Worm (Caenorhabditis elegans): ENCODE results near the gene srv-34.

The srv-34 gene

ce11 chrV:16370039-16370438 lies 4.5 kb downstream of the srv-34 start (continued):
- TF ChIP-seq ceh-32 (tag; optimal IDR thresholded peaks at IDR 0.05; ENCODE audit: poor library complexity): peak; percentile 9
- TF ChIP-seq daf-12 (tag; optimal IDR thresholded peaks at IDR 0.05): no peak
- peak; percentile 80 for TF ChIP-seq lir-3 (tag; optimal IDR thresholded peaks at IDR 0.05)
- no peak for TF ChIP-seq mxl-3 (GFP tag; optimal IDR thresholded peaks at IDR 0.05)
- peak; percentile 66 for TF ChIP-seq gei-8 (GFP tag; optimal IDR thresholded peaks at IDR 0.05)
- no peak for TF ChIP-seq R02D3.7 (tag; optimal IDR thresholded peaks at IDR 0.05)
- TF ChIP-seq snpc-4 (tag; optimal IDR thresholded peaks at IDR 0.05): no peak
- peak; percentile 82 for TF ChIP-seq Y75B8A.6 (GFP tag; IDR thresholded peaks at IDR 0.05)
- peak; percentile 73 for TF ChIP-seq unc-130 (GFP tag; optimal IDR thresholded peaks at IDR 0.05)
- peak; percentile 43 for TF ChIP-seq nhr-6 (tag; optimal IDR thresholded peaks at IDR 0.05)
- peak; percentile 89 for TF ChIP-seq lin-13 (GFP tag; optimal IDR thresholded peaks at IDR 0.05)
- no peak for TF ChIP-seq nhr-10 (tag; optimal IDR thresholded peaks at IDR 0.05)
- TF ChIP-seq spr-3 (GFP tag; optimal IDR thresholded peaks at IDR 0.05): peak; percentile 83

- TF ChIP-seq mxl-3 (GFP tag; optimal IDR thresholded peaks at IDR 0.05): no peak
- no peak for TF ChIP-seq F44E2.7 (GFP tag; IDR thresholded peaks at IDR 0.05)
- TF ChIP-seq hmg-1.1 (GFP tag; IDR thresholded peaks at IDR 0.05): no peak
- no peak for TF ChIP-seq duxl-1 (tag; optimal IDR thresholded peaks at IDR 0.05; ENCODE audit: poor library complexity)
- TF ChIP-seq dmd-9 (GFP tag; IDR thresholded peaks at IDR 0.05): no peak
- TF ChIP-seq saeg-2 (GFP tag; IDR thresholded peaks at IDR 0.05): no peak
- no peak for TF ChIP-seq F37D6.2 (tag; optimal IDR thresholded peaks at IDR 0.05)
Measured at ce11 chrV:16368143-16368542, 6.4 kb downstream of the srv-34 start.

- TF ChIP-seq aha-1 (tag) (peak; percentile 36), dmd-6 (GFP tag; IDR thresholded peaks at IDR 0.05) (no peak), unc-130 (GFP tag; optimal IDR thresholded peaks at IDR 0.05) (no peak), nhr-237 (tag; optimal IDR thresholded peaks at IDR 0.05) (no peak), hif-1 (tag; optimal IDR thresholded peaks at IDR 0.05) (no peak), zip-11 (GFP tag; IDR thresholded peaks at IDR 0.05) (no peak), ZK546.5 (tag; optimal IDR thresholded peaks at IDR 0.05) (no peak), Y48G9A.11 (GFP tag; IDR thresholded peaks at IDR 0.05) (no peak), mdt-29 (GFP tag; IDR thresholded peaks at IDR 0.05) (0 out of 2 replicates have a peak, but pooled peaks have one; percentile 29), zfp-2 (tag; optimal IDR thresholded peaks at IDR 0.05) (no peak), zip-2 (tag; optimal IDR thresholded peaks at IDR 0.05) (no peak), dmd-9 (GFP tag; IDR thresholded peaks at IDR 0.05) (no peak), R02D3.7 (tag; optimal IDR thresholded peaks at IDR 0.05) (peak; percentile 37), F26F4.8 (GFP tag; conservative IDR thresholded peaks at IDR 0.05) (no peak), ceh-44 (GFP tag; IDR thresholded peaks at IDR 0.05) (no peak), dve-1 (tag; optimal IDR thresholded peaks at IDR 0.05; ENCODE audit: insufficient read depth) (peak; percentile 11), jun-1 (tag; optimal IDR thresholded peaks at IDR 0.05) (no peak), unc-62 (GFP tag; optimal IDR thresholded peaks at IDR 0.05 in 1 of 2) (no peak), unc-62 (tag; optimal IDR thresholded peaks at IDR 0.05) (no peak), nhr-111 (GFP tag; optimal IDR thresholded peaks at IDR 0.05) (no peak), mes-2 (tag; optimal IDR thresholded peaks at IDR 0.05; ENCODE audit: poor library complexity, severe bottlenecking) (no peak), mep-1 (tag; optimal IDR thresholded peaks at IDR 0.05) (no peak), ceh-32 (tag; optimal IDR thresholded peaks at IDR 0.05; ENCODE audit: poor library complexity) (no peak), spr-3 (GFP tag; optimal IDR thresholded peaks at IDR 0.05) (no peak), hmg-1.1 (GFP tag; IDR thresholded peaks at IDR 0.05) (no peak), ZK337.2 (GFP tag; IDR thresholded peaks at IDR 0.05) (no peak), snpc-1.2 (GFP tag; IDR thresholded peaks at IDR 0.05) (no peak), T26A8.4 (GFP tag; IDR thresholded peaks at IDR 0.05) (peak; percentile 58; the same call in 1 of the 2 replicates), mxl-2 (GFP tag; conservative IDR thresholded peaks at IDR 0.05) (no peak), nhr-10 (tag; optimal IDR thresholded peaks at IDR 0.05) (no peak), nhr-42 (GFP tag; IDR thresholded peaks at IDR 0.05) (no peak), D1046.2 (GFP tag; IDR thresholded peaks at IDR 0.05) (no peak), ztf-11 (tag; optimal IDR thresholded peaks at IDR 0.05) (no peak), nhr-28 (tag; optimal IDR thresholded peaks at IDR 0.05) (no peak), daf-16 (GFP tag; optimal IDR thresholded peaks at IDR 0.05) (no peak), daf-16 (tag; optimal IDR thresholded peaks at IDR 0.05) (no peak), dmd-8 (GFP tag; IDR thresholded peaks at IDR 0.05) (no peak)
Measured at ce11 chrV:16367575-16367974, 7.0 kb downstream of the srv-34 start, which contains the start of gene W08G11.3. TSS of gene W08G11.3 (plus strand) at chrV:16367681.
